Fruit fly (Drosophila melanogaster): Measurements from ENCODE around the gene Tsp86D.

Tsp86D gene

dm6 chr3R:10856618-10857017 is 11.9 kb upstream of the Tsp86D start, which contains the start of gene CG4570:
Gene CG4570, plus strand, starts transcription at chr3R:10856807.
- no peak for TF ChIP-seq CG7045 (GFP tag; optimal IDR thresholded peaks at IDR 0.05)
- peak; percentile 23 for TF ChIP-seq ovo (GFP tag; optimal IDR thresholded peaks at IDR 0.05)
- TF ChIP-seq CG14711 (tag; optimal IDR thresholded peaks at IDR 0.05) = peak; percentile 13
- no peak for TF ChIP-seq toe (GFP tag; optimal IDR thresholded peaks at IDR 0.05)
- peak; percentile 11 for TF ChIP-seq pad (GFP tag; optimal IDR thresholded peaks at IDR 0.05)

- TF ChIP-seq cic (GFP tag; optimal IDR thresholded peaks at IDR 0.05) (no peak), cnc (optimal IDR thresholded peaks at IDR 0.05) (no peak), CG14711 (tag; optimal IDR thresholded peaks at IDR 0.05) (no peak), bab1 (GFP tag; optimal IDR thresholded peaks at IDR 0.05) (no peak), Clk (GFP tag; optimal IDR thresholded peaks at IDR 0.05) (no peak), CG33017 (tag; optimal IDR thresholded peaks at IDR 0.05) (no peak), tj (GFP tag; optimal IDR thresholded peaks at IDR 0.05) (no peak), CG12768 (GFP tag; optimal IDR thresholded peaks at IDR 0.05) (no peak), Crg-1 (GFP tag; optimal IDR thresholded peaks at IDR 0.05) (no peak), pad (GFP tag; optimal IDR thresholded peaks at IDR 0.05) (no peak), kay (GFP tag; ENCODE audit: borderline replicate concordance) (no peak), CG11617 (GFP tag; optimal IDR thresholded peaks at IDR 0.05) (no peak), Hr96 (GFP tag; optimal IDR thresholded peaks at IDR 0.05) (no peak), Mnt (GFP tag; optimal IDR thresholded peaks at IDR 0.05) (no peak)
Observed at dm6 chr3R:10859713-10860112, 8.8 kb upstream of the Tsp86D start, which contains the start of gene CG14694. Gene CG14694, minus strand, starts transcription at chr3R:10859813.

dm6 chr3R:10862773-10863445 is 5.6 kb upstream of the Tsp86D start, which contains the start of gene CG6574:
Gene CG6574, minus strand, starts transcription at chr3R:10862988.
- peak; percentile 54 for TF ChIP-seq CG11617 (GFP tag; optimal IDR thresholded peaks at IDR 0.05)
- TF ChIP-seq CG7101 (tag; optimal IDR thresholded peaks at IDR 0.05) = no peak
- peak; percentile 18 for TF ChIP-seq Clk (GFP tag; optimal IDR thresholded peaks at IDR 0.05)
- TF ChIP-seq cic (GFP tag; optimal IDR thresholded peaks at IDR 0.05) = peak; percentile 87
- TF ChIP-seq tj (GFP tag; optimal IDR thresholded peaks at IDR 0.05) = no peak
- TF ChIP-seq bab1 (GFP tag; optimal IDR thresholded peaks at IDR 0.05) = peak; percentile 64
- peak; percentile 5 for TF ChIP-seq CG14711 (tag; optimal IDR thresholded peaks at IDR 0.05)
- TF ChIP-seq cnc (optimal IDR thresholded peaks at IDR 0.05) = no peak
- TF ChIP-seq kay (GFP tag; ENCODE audit: borderline replicate concordance) = no peak
- peak; percentile 90 for TF ChIP-seq Mnt (GFP tag; optimal IDR thresholded peaks at IDR 0.05)
- TF ChIP-seq toe (GFP tag; optimal IDR thresholded peaks at IDR 0.05) = no peak
- TF ChIP-seq CG12768 (GFP tag; optimal IDR thresholded peaks at IDR 0.05) = peak; percentile 44

dm6 chr3R:10863446-10863819 is 5.1 kb upstream of the Tsp86D start:
- TF ChIP-seq Clk (GFP tag; optimal IDR thresholded peaks at IDR 0.05) (no peak), CG33017 (tag; optimal IDR thresholded peaks at IDR 0.05) (peak; percentile 6), CG1620 (GFP tag; optimal IDR thresholded peaks at IDR 0.05) (peak; percentile 10)

- TF ChIP-seq Clk (GFP tag; optimal IDR thresholded peaks at IDR 0.05) (no peak), ovo (GFP tag; optimal IDR thresholded peaks at IDR 0.05) (peak; percentile 41)
Observed at dm6 chr3R:10863956-10864355, 4.6 kb upstream of the Tsp86D start.

dm6 chr3R:10870561-10870960 is 2.1 kb downstream of the Tsp86D start:
- TF ChIP-seq Mnt (GFP tag; optimal IDR thresholded peaks at IDR 0.05) = no peak
- peak; percentile 32 for TF ChIP-seq cic (GFP tag; optimal IDR thresholded peaks at IDR 0.05)
- peak; percentile 8 for TF ChIP-seq tj (GFP tag; optimal IDR thresholded peaks at IDR 0.05)

dm6 chr3R:10872148-10872783 is 3.8 kb downstream of the Tsp86D start, which contains the start of gene Fdh:
Gene Fdh, minus strand, starts transcription at chr3R:10872381.
- TF ChIP-seq Mnt (GFP tag; optimal IDR thresholded peaks at IDR 0.05) (peak; percentile 41), kay (GFP tag; ENCODE audit: borderline replicate concordance) (peak; percentile 82), CG7045 (GFP tag; optimal IDR thresholded peaks at IDR 0.05) (peak; percentile 23), ovo (GFP tag; optimal IDR thresholded peaks at IDR 0.05) (peak; percentile 4), CG33017 (tag; optimal IDR thresholded peaks at IDR 0.05) (peak; percentile 72), Clk (GFP tag; optimal IDR thresholded peaks at IDR 0.05) (no peak), pad (GFP tag; optimal IDR thresholded peaks at IDR 0.05) (peak; percentile 41), Crg-1 (GFP tag; optimal IDR thresholded peaks at IDR 0.05) (peak; percentile 6), CG1620 (GFP tag; optimal IDR thresholded peaks at IDR 0.05) (peak; percentile 3), cnc (optimal IDR thresholded peaks at IDR 0.05) (peak in 1 of 2 experiments; percentile 52), bab1 (GFP tag; optimal IDR thresholded peaks at IDR 0.05) (peak; percentile 58), CG11617 (GFP tag; optimal IDR thresholded peaks at IDR 0.05) (peak; percentile 74), CG14711 (tag; optimal IDR thresholded peaks at IDR 0.05) (peak; percentile 77), toe (GFP tag; optimal IDR thresholded peaks at IDR 0.05) (no peak), CG7101 (tag; optimal IDR thresholded peaks at IDR 0.05) (peak; percentile 69), cic (GFP tag; optimal IDR thresholded peaks at IDR 0.05) (peak; percentile 8), CG12768 (GFP tag; optimal IDR thresholded peaks at IDR 0.05) (peak; percentile 62), tj (GFP tag; optimal IDR thresholded peaks at IDR 0.05) (peak; percentile 28), Hr96 (GFP tag; optimal IDR thresholded peaks at IDR 0.05) (no peak), CG5204 (GFP tag; optimal IDR thresholded peaks at IDR 0.05) (no peak)
